Worm (Caenorhabditis elegans): ENCODE data around the gene T03D3.5.
A peak's percentile ranks its signal among the peaks of the same experiment; 100 is the strongest.

T03D3.5 gene

ce11 chrV:2826815-2827214 is at the start of gene T03D3.5:
T03D3.5 (minus strand) TSS chrV:2826835.
- TF ChIP-seq ces-1 (GFP tag; optimal IDR thresholded peaks at IDR 0.05) (peak; percentile 33), mep-1 (tag; optimal IDR thresholded peaks at IDR 0.05) (no peak)

ce11 chrV:2876188-2876831 is 49.7 kb upstream of the T03D3.5 start:
- TF ChIP-seq drap-1 (GFP tag; optimal IDR thresholded peaks at IDR 0.05) (no peak), nhr-76 (tag; optimal IDR thresholded peaks at IDR 0.05) (no peak), mep-1 (tag; optimal IDR thresholded peaks at IDR 0.05) (no peak), sem-2 (GFP tag; optimal IDR thresholded peaks at IDR 0.05) (no peak), mls-2 (tag; optimal IDR thresholded peaks at IDR 0.05) (no peak), blmp-1 (tag; optimal IDR thresholded peaks at IDR 0.05) (no peak), ces-1 (GFP tag; optimal IDR thresholded peaks at IDR 0.05) (no peak)

- TF ChIP-seq elt-3 (tag; optimal IDR thresholded peaks at IDR 0.05) (no peak), bed-3 (GFP tag; optimal IDR thresholded peaks at IDR 0.05) (no peak), ceh-39 (tag; optimal IDR thresholded peaks at IDR 0.05) (no peak), ceh-43 (GFP tag; optimal IDR thresholded peaks at IDR 0.05) (no peak), zip-8 (tag; optimal IDR thresholded peaks at IDR 0.05) (no peak), M03D4.4 (tag; optimal IDR thresholded peaks at IDR 0.05) (no peak), nhr-237 (tag; optimal IDR thresholded peaks at IDR 0.05) (no peak), hlh-1 (tag; optimal IDR thresholded peaks at IDR 0.05) (no peak), nhr-76 (tag; optimal IDR thresholded peaks at IDR 0.05) (no peak), pha-4 (tag; optimal IDR thresholded peaks at IDR 0.05) (no peak), ceh-83 (GFP tag; optimal IDR thresholded peaks at IDR 0.05) (no peak), sem-2 (GFP tag; optimal IDR thresholded peaks at IDR 0.05) (no peak), lin-13 (tag; optimal IDR thresholded peaks at IDR 0.05) (no peak), sptf-1 (tag; optimal IDR thresholded peaks at IDR 0.05) (no peak), nhr-2 (tag; optimal IDR thresholded peaks at IDR 0.05) (no peak), blmp-1 (tag; optimal IDR thresholded peaks at IDR 0.05) (no peak), lin-32 (GFP tag; optimal IDR thresholded peaks at IDR 0.05) (no peak), ham-2 (GFP tag; optimal IDR thresholded peaks at IDR 0.05) (no peak), nhr-28 (tag; optimal IDR thresholded peaks at IDR 0.05) (no peak), unc-120 (tag; optimal IDR thresholded peaks at IDR 0.05; ENCODE audit: poor library complexity, severe bottlenecking) (no peak)
These were observed 48.8 kb upstream of the T03D3.5 start, which contains the start of gene folt-2 for ce11 chrV:2875422-2875821. folt-2 (minus strand) TSS chrV:2875600.

- TF ChIP-seq mab-5 (tag; optimal IDR thresholded peaks at IDR 0.05) (no peak), ceh-83 (GFP tag; optimal IDR thresholded peaks at IDR 0.05) (no peak), M03D4.4 (tag; optimal IDR thresholded peaks at IDR 0.05) (no peak)
These were observed 46.3 kb upstream of the T03D3.5 start for ce11 chrV:2872947-2873346.

- no peak for TF ChIP-seq flh-1 (GFP tag; optimal IDR thresholded peaks at IDR 0.05)
- TF ChIP-seq zip-8 (tag; optimal IDR thresholded peaks at IDR 0.05) = no peak
- no peak for TF ChIP-seq ham-2 (GFP tag; optimal IDR thresholded peaks at IDR 0.05)
- TF ChIP-seq elt-3 (tag; optimal IDR thresholded peaks at IDR 0.05) = no peak
- TF ChIP-seq ztf-11 (tag; optimal IDR thresholded peaks at IDR 0.05) = no peak
These were observed 45.3 kb upstream of the T03D3.5 start for ce11 chrV:2871754-2872504.

ce11 chrV:2870127-2870526 is 43.5 kb upstream of the T03D3.5 start, which contains the start of gene srh-243:
srh-243 (plus strand) TSS chrV:2870427.
- TF ChIP-seq hlh-1 (tag; optimal IDR thresholded peaks at IDR 0.05) = no peak
- TF ChIP-seq mls-2 (tag; optimal IDR thresholded peaks at IDR 0.05) = no peak
- TF ChIP-seq snpc-4 (tag; optimal IDR thresholded peaks at IDR 0.05) = no peak
- TF ChIP-seq ztf-11 (tag; optimal IDR thresholded peaks at IDR 0.05) = no peak
- TF ChIP-seq elt-3 (tag; optimal IDR thresholded peaks at IDR 0.05) = no peak
- no peak for TF ChIP-seq unc-39 (tag; optimal IDR thresholded peaks at IDR 0.05)
- no peak for TF ChIP-seq ham-2 (GFP tag; optimal IDR thresholded peaks at IDR 0.05)
- TF ChIP-seq blmp-1 (tag; optimal IDR thresholded peaks at IDR 0.05) = no peak

Data from whole organism, mixed stage, embryonic.